In genomic region chrV:11012419-11012818, ce11 we compare ENCODE assay signal across 4 worm cellular contexts.
TF ChIP-seq lines count a peak whose summit lies in the region.

Gene C13G3.1 (minus strand): TSS chrV:11012465.

TF ChIP-seq in whole organism, L1 larva, 84 proteins besides CTCF, POLR2A, EP300 and RAD21 (continues in another document):
- no peak for TF ChIP-seq irx-1 (tag; optimal IDR thresholded peaks at IDR 0.05; lab: Kevin White, UChicago)
- peak; percentile 14 for TF ChIP-seq nhr-20 (tag; optimal IDR thresholded peaks at IDR 0.05; lab: Kevin White, UChicago)
- TF ChIP-seq fkh-10 (GFP tag; optimal IDR thresholded peaks at IDR 0.05; lab: Kevin White, UChicago), result no peak
- peak; percentile 30 for TF ChIP-seq fkh-8 (tag; optimal IDR thresholded peaks at IDR 0.05; lab: Kevin White, UChicago)
- TF ChIP-seq ceh-8 (GFP tag; optimal IDR thresholded peaks at IDR 0.05; lab: Kevin White, UChicago), result no peak
- no peak for TF ChIP-seq elt-2 (tag; optimal IDR thresholded peaks at IDR 0.05; lab: Kevin White, UChicago)
- no peak for TF ChIP-seq Y116A8C.19 (tag; optimal IDR thresholded peaks at IDR 0.05; lab: Kevin White, UChicago; ENCODE audit: borderline replicate concordance)
- TF ChIP-seq nhr-85 (tag; lab: Kevin White, UChicago), result peak; percentile 68
- TF ChIP-seq nhr-19 (GFP tag; conservative IDR thresholded peaks at IDR 0.05; lab: Robert Waterston, UW), result no peak
- no peak for TF ChIP-seq efl-1 (optimal IDR thresholded peaks at IDR 0.05; lab: Kevin White, UChicago)
- TF ChIP-seq efl-1 (GFP tag; optimal IDR thresholded peaks at IDR 0.05 in 1 of 2; lab: Kevin White, UChicago), result peak in 1 of 2 experiments; percentile 24
- no peak for TF ChIP-seq unc-62 (GFP tag; optimal IDR thresholded peaks at IDR 0.05; lab: Kevin White, UChicago)
- no peak for TF ChIP-seq ces-1 (GFP tag; optimal IDR thresholded peaks at IDR 0.05; lab: Kevin White, UChicago)
- TF ChIP-seq nhr-47 (tag; optimal IDR thresholded peaks at IDR 0.05; lab: Kevin White, UChicago), result peak; percentile 38
- no peak for TF ChIP-seq hlh-17 (GFP tag; optimal IDR thresholded peaks at IDR 0.05; lab: Kevin White, UChicago; ENCODE audit: borderline replicate concordance)
- no peak for TF ChIP-seq lin-39 (tag; optimal IDR thresholded peaks at IDR 0.05; lab: Kevin White, UChicago)
- TF ChIP-seq unc-86 (tag; optimal IDR thresholded peaks at IDR 0.05; lab: Kevin White, UChicago), result no peak
- TF ChIP-seq hpl-2 (GFP tag; optimal IDR thresholded peaks at IDR 0.05; lab: Kevin White, UChicago), result no peak
- TF ChIP-seq pag-3 (tag; optimal IDR thresholded peaks at IDR 0.05; lab: Kevin White, UChicago; ENCODE audit: borderline replicate concordance, insufficient read depth), result no peak
- TF ChIP-seq blmp-1 (tag; optimal IDR thresholded peaks at IDR 0.05; lab: Kevin White, UChicago), result no peak
- TF ChIP-seq ceh-63 (GFP tag; optimal IDR thresholded peaks at IDR 0.05; lab: Kevin White, UChicago), result no peak
- no peak for TF ChIP-seq skn-1 (tag; optimal IDR thresholded peaks at IDR 0.05; lab: Kevin White, UChicago)
- TF ChIP-seq tlp-1 (tag; optimal IDR thresholded peaks at IDR 0.05; lab: Kevin White, UChicago), result no peak

TF ChIP-seq in whole organism, L3 larva, 47 proteins besides CTCF, POLR2A, EP300 and RAD21:
- TF ChIP-seq elt-3 (tag; optimal IDR thresholded peaks at IDR 0.05; lab: Kevin White, UChicago) (no peak), nhr-25 (tag; optimal IDR thresholded peaks at IDR 0.05; lab: Kevin White, UChicago) (peak; percentile 3)

TF ChIP-seq in whole organism, L4 larva, 104 proteins besides CTCF, POLR2A, EP300 and RAD21:
- TF ChIP-seq lsy-2 (tag; optimal IDR thresholded peaks at IDR 0.05; lab: Kevin White, UChicago) (no peak), ceh-82 (tag; optimal IDR thresholded peaks at IDR 0.05; lab: Kevin White, UChicago) (no peak), zag-1 (tag; optimal IDR thresholded peaks at IDR 0.05; lab: Kevin White, UChicago) (no peak), hlh-30 (tag; optimal IDR thresholded peaks at IDR 0.05; lab: Kevin White, UChicago; ENCODE audit: insufficient read depth) (peak; percentile 11), hif-1 (tag; optimal IDR thresholded peaks at IDR 0.05; lab: Kevin White, UChicago) (no peak), unc-62 (GFP tag; optimal IDR thresholded peaks at IDR 0.05 in 1 of 2; lab: Kevin White, UChicago) (no peak), unc-62 (tag; optimal IDR thresholded peaks at IDR 0.05; lab: Kevin White, UChicago) (no peak), dmd-6 (GFP tag; IDR thresholded peaks at IDR 0.05; lab: Robert Waterston, UW) (no peak), aha-1 (tag; lab: Kevin White, UChicago) (peak; percentile 59), pqm-1 (tag; optimal IDR thresholded peaks at IDR 0.05; lab: Kevin White, UChicago) (no peak), zfp-3 (GFP tag; conservative IDR thresholded peaks at IDR 0.05; lab: Robert Waterston, UW) (no peak), nhr-6 (tag; optimal IDR thresholded peaks at IDR 0.05; lab: Kevin White, UChicago) (no peak), nhr-28 (tag; optimal IDR thresholded peaks at IDR 0.05; lab: Kevin White, UChicago) (peak; percentile 1), saeg-2 (GFP tag; IDR thresholded peaks at IDR 0.05; lab: Robert Waterston, UW) (no peak), nhr-10 (tag; optimal IDR thresholded peaks at IDR 0.05; lab: Kevin White, UChicago) (no peak), nhr-25 (tag; optimal IDR thresholded peaks at IDR 0.05; lab: Kevin White, UChicago; ENCODE audit: borderline replicate concordance, insufficient read depth) (no peak), mxl-3 (GFP tag; optimal IDR thresholded peaks at IDR 0.05; lab: Kevin White, UChicago) (peak; percentile 7)
TF ChIP-seq in whole organism, L4 larva: peak in this region for 4.

TF ChIP-seq in whole organism, young adult, 124 proteins besides CTCF, POLR2A, EP300 and RAD21:
- TF ChIP-seq lin-40 (tag; optimal IDR thresholded peaks at IDR 0.05; lab: Kevin White, UChicago) (no peak), ceh-79 (tag; optimal IDR thresholded peaks at IDR 0.05; lab: Kevin White, UChicago) (no peak), hmg-1.2 (GFP tag; IDR thresholded peaks at IDR 0.05; lab: Robert Waterston, UW) (peak; percentile 62)
